Worm (Caenorhabditis elegans): ENCODE results near the gene B0303.11.

B0303.11 gene

ce11 chrIII:8683679-8684263, 26.4 kb downstream of the B0303.11 start, which contains the start of gene fli-1 (continued):
- peak; percentile 64; the same call in 1 of the 2 replicates for TF ChIP-seq lir-1 (GFP tag; conservative IDR thresholded peaks at IDR 0.05)
- peak; percentile 16 for TF ChIP-seq tlf-1 (GFP tag; optimal IDR thresholded peaks at IDR 0.05)
- no peak for TF ChIP-seq let-526 (GFP tag; IDR thresholded peaks at IDR 0.05)
- TF ChIP-seq gei-17 (GFP tag; optimal IDR thresholded peaks at IDR 0.05), result no peak
- TF ChIP-seq ceh-91 (GFP tag; IDR thresholded peaks at IDR 0.05), result peak; percentile 76
- TF ChIP-seq pha-4 (tag; optimal IDR thresholded peaks at IDR 0.05), result no peak
- TF ChIP-seq rcor-1 (GFP tag; IDR thresholded peaks at IDR 0.05), result no peak
- peak; percentile 88 for TF ChIP-seq unc-130 (GFP tag; optimal IDR thresholded peaks at IDR 0.05)
- TF ChIP-seq cebp-1 (GFP tag; IDR thresholded peaks at IDR 0.05), result peak; percentile 72; the same call in 1 of the 2 replicates
- peak; percentile 90 for TF ChIP-seq cebp-1 (tag; optimal IDR thresholded peaks at IDR 0.05)
- TF ChIP-seq Y79H2A.3 (GFP tag; conservative IDR thresholded peaks at IDR 0.05), result 0 out of 2 replicates have a peak, but pooled peaks have one; percentile 36
- no peak for TF ChIP-seq F22D6.2 (tag; optimal IDR thresholded peaks at IDR 0.05)
- peak; percentile 45 for TF ChIP-seq athp-1 (tag; optimal IDR thresholded peaks at IDR 0.05)
- TF ChIP-seq madf-6 (GFP tag; IDR thresholded peaks at IDR 0.05), result peak; percentile 99
- TF ChIP-seq F33H1.4 (GFP tag; IDR thresholded peaks at IDR 0.05), result peak; percentile 75
- no peak for TF ChIP-seq C06A6.2 (GFP tag; conservative IDR thresholded peaks at IDR 0.05)
- peak; percentile 16 for TF ChIP-seq snpc-1.3 (tag; optimal IDR thresholded peaks at IDR 0.05; ENCODE audit: insufficient read depth)
- peak; percentile 74 for TF ChIP-seq lsl-1 (GFP tag; optimal IDR thresholded peaks at IDR 0.05)
- TF ChIP-seq T26A5.8 (tag; optimal IDR thresholded peaks at IDR 0.05), result no peak
- TF ChIP-seq ztf-22 (GFP tag; optimal IDR thresholded peaks at IDR 0.05), result no peak
- no peak for TF ChIP-seq sea-2 (GFP tag; IDR thresholded peaks at IDR 0.05)
- TF ChIP-seq dox-1 (GFP tag; IDR thresholded peaks at IDR 0.05), result peak; percentile 79
- TF ChIP-seq tbp1 (GFP tag; optimal IDR thresholded peaks at IDR 0.05), result peak; percentile 35

ce11 chrIII:8678371-8678770, 31.8 kb downstream of the B0303.11 start:
- no peak for TF ChIP-seq lsy-27 (tag; optimal IDR thresholded peaks at IDR 0.05; ENCODE audit: borderline replicate concordance, insufficient read depth)
- peak; percentile 36; the same call in 1 of the 2 replicates for TF ChIP-seq ztf-6 (GFP tag; IDR thresholded peaks at IDR 0.05)
- TF ChIP-seq B0336.3 (GFP tag; IDR thresholded peaks at IDR 0.05), result peak; percentile 62
- TF ChIP-seq K11D2.4 (GFP tag; IDR thresholded peaks at IDR 0.05), result peak; percentile 63
- TF ChIP-seq akir-1 (GFP tag; optimal IDR thresholded peaks at IDR 0.05), result peak; percentile 47
- TF ChIP-seq F57C9.4 (tag; optimal IDR thresholded peaks at IDR 0.05), result no peak
- no peak for TF ChIP-seq bed-1 (GFP tag; IDR thresholded peaks at IDR 0.05)
- TF ChIP-seq ztf-3 (GFP tag; optimal IDR thresholded peaks at IDR 0.05), result no peak
- TF ChIP-seq F33H1.4 (GFP tag; IDR thresholded peaks at IDR 0.05), result peak; percentile 38; the same call in 1 of the 2 replicates
- TF ChIP-seq repo-1 (tag; optimal IDR thresholded peaks at IDR 0.05), result peak; percentile 66
- TF ChIP-seq attf-3 (GFP tag; conservative IDR thresholded peaks at IDR 0.05), result peak; percentile 53
- TF ChIP-seq hsf-1 (GFP tag; IDR thresholded peaks at IDR 0.05), result peak; percentile 43; the same call in 1 of the 2 replicates
- no peak for TF ChIP-seq nhr-179 (tag; optimal IDR thresholded peaks at IDR 0.05)
- TF ChIP-seq bed-2 (GFP tag; IDR thresholded peaks at IDR 0.05), result no peak
- TF ChIP-seq Y53G8AR.9 (GFP tag; conservative IDR thresholded peaks at IDR 0.05), result no peak
- TF ChIP-seq chd-7 (tag; optimal IDR thresholded peaks at IDR 0.05), result peak; percentile 68
- no peak for TF ChIP-seq T26A5.8 (tag; optimal IDR thresholded peaks at IDR 0.05)
- 0 out of 2 replicates have a peak, but pooled peaks have one; percentile 27 for TF ChIP-seq attf-6 (GFP tag; IDR thresholded peaks at IDR 0.05)
- peak; percentile 75 for TF ChIP-seq pbrm-1 (GFP tag; IDR thresholded peaks at IDR 0.05)
- peak; percentile 51; the same call in 1 of the 2 replicates for TF ChIP-seq lir-1 (GFP tag; conservative IDR thresholded peaks at IDR 0.05)
- peak; percentile 97 for TF ChIP-seq ztf-25 (GFP tag; IDR thresholded peaks at IDR 0.05)
- no peak for TF ChIP-seq cebp-2 (GFP tag; IDR thresholded peaks at IDR 0.05)
- peak; percentile 53 for TF ChIP-seq snpc-4 (GFP tag; optimal IDR thresholded peaks at IDR 0.05)
- TF ChIP-seq snpc-4 (tag; optimal IDR thresholded peaks at IDR 0.05), result peak in 2 of 4 experiments; percentile 51
- TF ChIP-seq let-526 (GFP tag; IDR thresholded peaks at IDR 0.05), result peak; percentile 78
- TF ChIP-seq F57A8.1 (GFP tag; optimal IDR thresholded peaks at IDR 0.05), result peak; percentile 15
- peak; percentile 22 for TF ChIP-seq mel-28 (tag; optimal IDR thresholded peaks at IDR 0.05; ENCODE audit: borderline replicate concordance)
- no peak for TF ChIP-seq ceh-58 (GFP tag; IDR thresholded peaks at IDR 0.05)
